Worm (Caenorhabditis elegans) whole organism, L2 larva: Measurements from ENCODE around the gene W04E12.9.

Source experiments
- C34F6.9 ChIP-seq: fragments of 150-350 bp; optimal IDR thresholded peaks from 2 replicates; lab custom pipeline; 2014; ENCODE audit warnings: missing biosample characterization, missing genetic modification characterization
- R02D3.7 ChIP-seq: fragments of 150-350 bp; optimal IDR thresholded peaks from 2 replicates; lab custom pipeline; 2014; ENCODE audit warnings: missing biosample characterization, missing genetic modification characterization
- Y55F3AM.14 ChIP-seq: fragments of 200-800 bp; sonication (Bioruptor generic); optimal IDR thresholded peaks from 2 replicates; lab custom pipeline; 2018; ENCODE audit warnings: mild to moderate bottlenecking, missing genetic modification characterization, missing compliant biosample characterization
- alr-1 ChIP-seq: fragments of 150-350 bp; optimal IDR thresholded peaks from 2 replicates; lab custom pipeline; 2014; ENCODE audit warnings: missing biosample characterization, missing genetic modification characterization
- ama-1 ChIP-seq: fragments of 150-350 bp; optimal IDR thresholded peaks from 2 replicates; lab custom pipeline; 2018; ENCODE audit warnings: inconsistent platforms
- crh-2 ChIP-seq: sonication (generic microtip); optimal IDR thresholded peaks from 2 replicates; lab custom pipeline; 2017; ENCODE audit warnings: missing biosample characterization, missing genetic modification characterization
- dmd-4 ChIP-seq: sonication (generic microtip); optimal IDR thresholded peaks from 2 replicates; lab custom pipeline; 2017; ENCODE audit warnings: missing biosample characterization, missing genetic modification characterization
- egl-27 ChIP-seq: sonication (generic microtip); optimal IDR thresholded peaks from 3 replicates; lab custom pipeline; 2017; ENCODE audit warnings: missing biosample characterization, missing genetic modification reagents, missing genetic modification characterization
- elt-1 ChIP-seq: fragments of 150-350 bp; optimal IDR thresholded peaks from 2 replicates; lab custom pipeline; 2014; ENCODE audit warnings: missing biosample characterization, missing genetic modification characterization
- fos-1 ChIP-seq: fragments of 150-350 bp; optimal IDR thresholded peaks from 2 replicates; lab custom pipeline; 2014; ENCODE audit warnings: missing biosample characterization, missing genetic modification characterization
- gmeb-1 ChIP-seq: fragments of 150-350 bp; optimal IDR thresholded peaks from 2 replicates; lab custom pipeline; 2014; ENCODE audit warnings: missing biosample characterization, missing genetic modification characterization
- lin-11 ChIP-seq: fragments of 150-350 bp; sonication (generic microtip); optimal IDR thresholded peaks from 2 replicates; lab custom pipeline; 2014; ENCODE audit warnings: missing biosample characterization, missing genetic modification characterization, inconsistent platforms, mixed read lengths
- lsy-2 ChIP-seq, 2 experiments: fragments of 150-350 bp in 1 of 2; sonication (generic microtip) in 1 of 2; optimal IDR thresholded peaks; 2 replicates each; lab custom pipeline; 2014 to 2017; ENCODE audit warnings: missing biosample characterization in 2 of 2, missing genetic modification characterization in 2 of 2
- mab-5 ChIP-seq: fragments of 150-350 bp; optimal IDR thresholded peaks from 2 replicates; lab custom pipeline; 2014; ENCODE audit warnings: missing biosample characterization, missing genetic modification characterization
- mbf-1 ChIP-seq: sonication (generic microtip); optimal IDR thresholded peaks from 2 replicates; lab custom pipeline; 2017; ENCODE audit warnings: missing biosample characterization, missing genetic modification characterization
- mdl-1 ChIP-seq, 2 experiments: fragments of 150-350 bp in 1 of 2; sonication (generic microtip) in 1 of 2; optimal IDR thresholded peaks; 2 replicates each; lab custom pipeline; 2017; ENCODE audit warnings: missing biosample characterization in 2 of 2, missing genetic modification characterization in 2 of 2
- nhr-10 ChIP-seq: sonication (generic microtip); optimal IDR thresholded peaks from 2 replicates; lab custom pipeline; 2017; ENCODE audit warnings: missing biosample characterization, missing genetic modification characterization
- nhr-12 ChIP-seq: fragments of 150-350 bp; optimal IDR thresholded peaks from 2 replicates; lab custom pipeline; 2014; ENCODE audit warnings: missing biosample characterization, missing genetic modification characterization
- nhr-129 ChIP-seq: fragments of 150-350 bp; optimal IDR thresholded peaks from 2 replicates; lab custom pipeline; 2014; ENCODE audit warnings: missing biosample characterization, missing genetic modification characterization
- nhr-21 ChIP-seq: fragments of 150-350 bp; optimal IDR thresholded peaks from 2 replicates; lab custom pipeline; 2014; ENCODE audit warnings: missing biosample characterization, missing genetic modification characterization
- nhr-25 ChIP-seq: fragments of 150-350 bp; sonication (generic microtip); optimal IDR thresholded peaks from 3 replicates; lab custom pipeline; 2014; ENCODE audit warnings: missing biosample characterization, missing genetic modification characterization
- nhr-6 ChIP-seq: fragments of 150-350 bp; optimal IDR thresholded peaks from 2 replicates; lab custom pipeline; 2014; ENCODE audit warnings: missing biosample characterization, missing genetic modification characterization
- nhr-77 ChIP-seq: fragments of 150-350 bp; optimal IDR thresholded peaks from 2 replicates; lab custom pipeline; 2014; ENCODE audit warnings: missing biosample characterization, missing genetic modification characterization
- peb-1 ChIP-seq: fragments of 150-350 bp; optimal IDR thresholded peaks from 2 replicates; lab custom pipeline; 2014; ENCODE audit warnings: missing biosample characterization, missing genetic modification characterization
- sem-4 ChIP-seq: fragments of 150-350 bp; optimal IDR thresholded peaks from 2 replicates; lab custom pipeline; 2014; ENCODE audit warnings: missing biosample characterization, missing genetic modification reagents, missing genetic modification characterization
- sma-9 ChIP-seq, 2 experiments: fragments of 150-350 bp in 1 of 2; sonication (generic microtip) in 1 of 2; optimal IDR thresholded peaks; 2 replicates each; lab custom pipeline; 2014 to 2016; ENCODE audit warnings: missing genetic modification characterization in 2 of 2, mild to moderate bottlenecking in 1 of 2, missing biosample characterization in 1 of 2, missing compliant biosample characterization in 1 of 2, missing genetic modification reagents in 1 of 2, moderate library complexity in 1 of 2
- snpc-4 ChIP-seq: fragments of 150-350 bp; optimal IDR thresholded peaks from 2 replicates; lab custom pipeline; 2014; ENCODE audit warnings: missing biosample characterization, missing genetic modification characterization
- unc-39 ChIP-seq: fragments of 150-350 bp; optimal IDR thresholded peaks from 2 replicates; lab custom pipeline; 2014; ENCODE audit warnings: missing biosample characterization, missing genetic modification characterization
- unc-55 ChIP-seq: fragments of 150-350 bp; sonication (generic microtip); optimal IDR thresholded peaks from 3 replicates; lab custom pipeline; 2014; ENCODE audit warnings: missing biosample characterization, missing genetic modification reagents, missing genetic modification characterization
- zag-1 ChIP-seq: fragments of 150-350 bp; optimal IDR thresholded peaks from 2 replicates; lab custom pipeline; 2014; ENCODE audit warnings: missing biosample characterization, missing genetic modification characterization
- ztf-1 ChIP-seq: fragments of 200-800 bp; sonication (Bioruptor generic); conservative IDR thresholded peaks from 2 replicates; pipeline ENCODE4 v1.3.6; 2022; ENCODE audit warnings: missing genetic modification characterization, missing compliant biosample characterization
- ztf-11 ChIP-seq: sonication (generic microtip); optimal IDR thresholded peaks from 2 replicates; lab custom pipeline; 2017; ENCODE audit warnings: missing biosample characterization, missing genetic modification characterization
- ztf-4 ChIP-seq: fragments of 150-350 bp; optimal IDR thresholded peaks from 2 replicates; lab custom pipeline; 2014; ENCODE audit warnings: missing biosample characterization, missing genetic modification characterization

Gene W04E12.9

ce11 chrV:19777227-19777626 lies 20.9 kb downstream of the W04E12.9 start, which contains the start of gene fbxa-118:
Gene fbxa-118 (minus strand): TSS chrV:19777327.
- TF ChIP-seq egl-27 (tag; lab: Kevin White, UChicago) = no peak
- no peak for TF ChIP-seq unc-55 (GFP tag; lab: Kevin White, UChicago)
- no peak for TF ChIP-seq nhr-21 (tag; lab: Kevin White, UChicago)
- TF ChIP-seq Y55F3AM.14 (GFP tag; lab: Kevin White, UChicago) = no peak
- no peak for TF ChIP-seq nhr-25
- no peak for TF ChIP-seq crh-2

- TF ChIP-seq nhr-6 (tag; lab: Kevin White, UChicago) = no peak
- no peak for TF ChIP-seq alr-1 (tag; lab: Kevin White, UChicago)
- TF ChIP-seq C34F6.9 = no peak
- TF ChIP-seq sma-9 (GFP tag; optimal IDR thresholded peaks at IDR 0.05; lab: Kevin White, UChicago) = no peak
- no peak for TF ChIP-seq sma-9 (tag; optimal IDR thresholded peaks at IDR 0.05; lab: Kevin White, UChicago)
- no peak for TF ChIP-seq mab-5 (tag; lab: Kevin White, UChicago)
- TF ChIP-seq sem-4 (tag; lab: Kevin White, UChicago) = no peak
- TF ChIP-seq lsy-2 (tag; optimal IDR thresholded peaks at IDR 0.05; lab: Kevin White, UChicago) = no peak
- TF ChIP-seq ztf-11 (tag; lab: Kevin White, UChicago) = no peak
- no peak for TF ChIP-seq lin-11
- TF ChIP-seq egl-27 (tag; lab: Kevin White, UChicago) = no peak
- TF ChIP-seq mbf-1 (tag; lab: Kevin White, UChicago) = no peak
- TF ChIP-seq zag-1 = no peak
- TF ChIP-seq nhr-12 (tag; lab: Kevin White, UChicago) = no peak
- TF ChIP-seq unc-39 (tag; lab: Kevin White, UChicago) = no peak
- no peak for TF ChIP-seq crh-2
- no peak for TF ChIP-seq snpc-4
- no peak for TF ChIP-seq nhr-129 (tag; lab: Kevin White, UChicago)
- TF ChIP-seq dmd-4 (tag; lab: Kevin White, UChicago) = no peak
These were observed 22.3 kb downstream of the W04E12.9 start, which contains the start of gene fbxa-194 for ce11 chrV:19778608-19779007. Gene fbxa-194 (minus strand): TSS chrV:19778708.

ce11 chrV:19779220-19779619 lies 22.9 kb downstream of the W04E12.9 start:
- TF ChIP-seq ama-1 (lab: Kevin White, UChicago) (no peak), crh-2 (no peak), nhr-12 (tag; lab: Kevin White, UChicago) (no peak), alr-1 (tag; lab: Kevin White, UChicago) (no peak), lin-11 (no peak), elt-1 (no peak), R02D3.7 (no peak), fos-1 (tag; lab: Kevin White, UChicago) (no peak), mdl-1 (tag; optimal IDR thresholded peaks at IDR 0.05; lab: Kevin White, UChicago) (no peak)

ce11 chrV:19783829-19784228 lies 27.5 kb downstream of the W04E12.9 start, which contains the start of gene srt-45:
Gene srt-45 (plus strand): TSS chrV:19784129.
- no peak for TF ChIP-seq peb-1 (tag; lab: Kevin White, UChicago)
- no peak for TF ChIP-seq gmeb-1 (tag; lab: Kevin White, UChicago)
- no peak for TF ChIP-seq nhr-12 (tag; lab: Kevin White, UChicago)
- no peak for TF ChIP-seq sma-9 (GFP tag; optimal IDR thresholded peaks at IDR 0.05; lab: Kevin White, UChicago)
- TF ChIP-seq sma-9 (tag; optimal IDR thresholded peaks at IDR 0.05; lab: Kevin White, UChicago) = no peak
- TF ChIP-seq nhr-77 (tag; lab: Kevin White, UChicago) = no peak
- TF ChIP-seq unc-39 (tag; lab: Kevin White, UChicago) = no peak
- no peak for TF ChIP-seq nhr-10 (tag; lab: Kevin White, UChicago)
- no peak for TF ChIP-seq ztf-4 (tag; lab: Kevin White, UChicago)
- TF ChIP-seq nhr-6 (tag; lab: Kevin White, UChicago) = no peak
- no peak for TF ChIP-seq ztf-1 (GFP tag; lab: Robert Waterston, UW)

- peak; percentile 72 for TF ChIP-seq fos-1 (tag; lab: Kevin White, UChicago)
- no peak for TF ChIP-seq ztf-11 (tag; lab: Kevin White, UChicago)
These were observed 32.0 kb downstream of the W04E12.9 start, which contains the start of gene clec-258 for ce11 chrV:19788360-19788759. Gene clec-258 (plus strand): TSS chrV:19788440.
